Worm (Caenorhabditis elegans): Measurements from ENCODE around the gene vha-2.

The vha-2 gene

DNA sequence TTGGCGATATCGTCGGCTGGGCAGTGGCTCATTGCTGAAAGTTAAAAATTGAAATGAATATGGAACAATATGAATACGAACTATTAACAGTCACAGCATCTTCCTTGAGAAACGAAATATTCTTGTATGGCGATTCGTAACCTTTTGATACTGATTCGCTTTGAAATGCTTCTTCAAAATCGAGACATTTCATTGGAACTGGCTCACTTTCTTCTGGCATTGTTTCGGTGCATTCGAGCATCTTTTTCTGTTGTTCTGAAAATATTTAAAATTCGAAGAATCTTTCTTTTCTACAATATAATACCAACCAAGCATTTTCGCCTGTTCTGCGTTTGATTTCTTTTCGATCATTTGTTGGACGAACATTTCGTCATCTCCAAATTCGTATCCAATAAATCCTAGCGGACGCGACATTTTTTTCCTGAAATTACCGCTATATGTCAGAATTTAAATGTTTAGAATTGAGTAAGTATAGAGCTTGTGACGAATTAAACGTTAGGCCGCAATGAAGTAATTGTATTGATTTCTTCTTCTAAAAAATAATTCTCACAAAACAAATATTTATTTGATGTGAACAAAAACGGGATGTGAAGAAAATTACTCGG lies 42.5 kb downstream of the vha-2 start, which contains the start of gene lin-52 (continued):
- TF ChIP-seq lin-38 (GFP tag; IDR thresholded peaks at IDR 0.05) (peak; percentile 22; the same call in 1 of the 2 replicates), lsy-2 (tag; optimal IDR thresholded peaks at IDR 0.05) (peak in 1 of 2 experiments; percentile 12), php-3 (GFP tag; IDR thresholded peaks at IDR 0.05) (no peak), R02D3.7 (tag; optimal IDR thresholded peaks at IDR 0.05) (no peak), F26F4.8 (GFP tag; conservative IDR thresholded peaks at IDR 0.05) (no peak), daf-16 (GFP tag; optimal IDR thresholded peaks at IDR 0.05) (no peak), daf-16 (tag; optimal IDR thresholded peaks at IDR 0.05) (peak; percentile 14), aly-2 (tag; optimal IDR thresholded peaks at IDR 0.05) (no peak), spr-1 (tag; optimal IDR thresholded peaks at IDR 0.05) (no peak), egl-27 (tag; optimal IDR thresholded peaks at IDR 0.05) (no peak), F37D6.2 (tag; optimal IDR thresholded peaks at IDR 0.05) (no peak), lin-1 (GFP tag; IDR thresholded peaks at IDR 0.05) (0 out of 2 replicates have a peak, but pooled peaks have one; percentile 30), lir-3 (tag; optimal IDR thresholded peaks at IDR 0.05) (no peak), arid-1 (GFP tag; conservative IDR thresholded peaks at IDR 0.05) (no peak), nhr-48 (tag; optimal IDR thresholded peaks at IDR 0.05) (no peak), nhr-42 (GFP tag; IDR thresholded peaks at IDR 0.05) (no peak), F49E8.2 (tag; optimal IDR thresholded peaks at IDR 0.05; ENCODE audit: borderline replicate concordance) (no peak), T20F7.1 (GFP tag; optimal IDR thresholded peaks at IDR 0.05) (peak; percentile 50), T26A8.4 (GFP tag; IDR thresholded peaks at IDR 0.05) (peak; percentile 23; the same call in 1 of the 2 replicates), gei-8 (GFP tag; optimal IDR thresholded peaks at IDR 0.05) (no peak), duxl-1 (tag; optimal IDR thresholded peaks at IDR 0.05; ENCODE audit: poor library complexity) (no peak), nhr-237 (tag; optimal IDR thresholded peaks at IDR 0.05) (no peak), Y48G9A.11 (GFP tag; IDR thresholded peaks at IDR 0.05) (no peak), hlh-11 (tag; optimal IDR thresholded peaks at IDR 0.05) (no peak), ama-1 (optimal IDR thresholded peaks at IDR 0.05) (peak; percentile 70), dpl-1 (GFP tag; optimal IDR thresholded peaks at IDR 0.05) (no peak), ceh-20 (GFP tag; IDR thresholded peaks at IDR 0.05) (no peak), lim-7 (GFP tag; IDR thresholded peaks at IDR 0.05) (no peak), F10B5.3 (tag; optimal IDR thresholded peaks at IDR 0.05) (no peak), zip-2 (tag; optimal IDR thresholded peaks at IDR 0.05) (no peak), unc-130 (GFP tag; optimal IDR thresholded peaks at IDR 0.05) (no peak), set-16 (GFP tag; IDR thresholded peaks at IDR 0.05) (no peak), spr-3 (GFP tag; optimal IDR thresholded peaks at IDR 0.05) (no peak), ZK337.2 (GFP tag; IDR thresholded peaks at IDR 0.05) (no peak), snpc-4 (tag; optimal IDR thresholded peaks at IDR 0.05) (no peak), unc-62 (GFP tag; optimal IDR thresholded peaks at IDR 0.05 in 1 of 2) (peak in 1 of 2 experiments; percentile 22), unc-62 (tag; optimal IDR thresholded peaks at IDR 0.05) (no peak), mxl-3 (GFP tag; optimal IDR thresholded peaks at IDR 0.05) (no peak), tag-97 (GFP tag; IDR thresholded peaks at IDR 0.05) (no peak), fos-1 (tag; optimal IDR thresholded peaks at IDR 0.05) (no peak), ceh-28 (tag; optimal IDR thresholded peaks at IDR 0.05) (no peak), dve-1 (tag; optimal IDR thresholded peaks at IDR 0.05; ENCODE audit: insufficient read depth) (peak; percentile 22), daf-12 (tag; optimal IDR thresholded peaks at IDR 0.05) (no peak), dmd-8 (GFP tag; IDR thresholded peaks at IDR 0.05) (no peak), snpc-1.2 (GFP tag; IDR thresholded peaks at IDR 0.05) (no peak), nhr-25 (tag; optimal IDR thresholded peaks at IDR 0.05; ENCODE audit: borderline replicate concordance, insufficient read depth) (no peak), nhr-28 (tag; optimal IDR thresholded peaks at IDR 0.05) (no peak), dmd-9 (GFP tag; IDR thresholded peaks at IDR 0.05) (no peak), rbr-2 (tag; optimal IDR thresholded peaks at IDR 0.05) (no peak), vab-7 (GFP tag; IDR thresholded peaks at IDR 0.05) (no peak), attf-4 (tag; optimal IDR thresholded peaks at IDR 0.05) (no peak), nhr-111 (GFP tag; optimal IDR thresholded peaks at IDR 0.05) (no peak)

All from whole organism, L4 larva.